Worm (Caenorhabditis elegans): ENCODE results near the gene srw-66.
A peak's percentile ranks its signal among the peaks of the same experiment; 100 is the strongest.

ce11 chrII:1236479-1236878 lies 35.2 kb downstream of the srw-66 start:
- TF ChIP-seq unc-62 (GFP tag; optimal IDR thresholded peaks at IDR 0.05) = no peak
- TF ChIP-seq lsy-12 (tag; optimal IDR thresholded peaks at IDR 0.05) = peak; percentile 54
- TF ChIP-seq unc-39 (tag; optimal IDR thresholded peaks at IDR 0.05) = no peak
- TF ChIP-seq elt-1 (tag; optimal IDR thresholded peaks at IDR 0.05) = peak; percentile 5
- TF ChIP-seq nhr-43 (tag; optimal IDR thresholded peaks at IDR 0.05; ENCODE audit: poor library complexity, severe bottlenecking) = no peak
- no peak for TF ChIP-seq ama-1 (optimal IDR thresholded peaks at IDR 0.05)
- no peak for TF ChIP-seq ztf-11 (tag; optimal IDR thresholded peaks at IDR 0.05)

Measured in whole organism, L3 larva.